Worm (Caenorhabditis elegans) whole organism, L2 larva: ENCODE data around the gene clec-219.

Experiments used
- ZK546.5 ChIP-seq: sonication (generic microtip); optimal IDR thresholded peaks from 2 replicates; lab custom pipeline; 2017; ENCODE audit warnings: missing biosample characterization, missing genetic modification characterization
- aly-2 ChIP-seq: fragments of 150-350 bp; optimal IDR thresholded peaks from 2 replicates; lab custom pipeline; 2014; ENCODE audit warnings: missing biosample characterization, missing genetic modification characterization

ce11 chrV:8355435-8356212, 37.4 kb downstream of the clec-219 start, which contains the start of gene mom-2:
- TF ChIP-seq ZK546.5 (tag; lab: Kevin White, UChicago) (no peak), aly-2 (tag; lab: Kevin White, UChicago) (no peak)
